Fruit fly (Drosophila melanogaster) whole organism, embryonic: ENCODE results near the gene CG31792.

Source experiments
- Antp ChIP-seq: fragments of 200-800 bp; sonication (Bioruptor generic); optimal IDR thresholded peaks from 3 replicates; lab custom pipeline; 2016; ENCODE audit warnings: missing biosample characterization, missing genetic modification characterization
- CG12071 ChIP-seq: fragments of 200-800 bp; sonication (Bioruptor generic); optimal IDR thresholded peaks from 3 replicates; lab custom pipeline; 2018; ENCODE audit warnings: missing biosample characterization, mild to moderate bottlenecking, missing genetic modification characterization
- CG12155 ChIP-seq: fragments of 200-800 bp; sonication (Bioruptor generic); optimal IDR thresholded peaks from 3 replicates; lab custom pipeline; 2016; ENCODE audit warnings: missing biosample characterization, missing genetic modification characterization
- CG13424 ChIP-seq: fragments of 200-800 bp; sonication (Bioruptor generic); optimal IDR thresholded peaks from 2 replicates; lab custom pipeline; 2019; ENCODE audit warnings: missing biosample characterization, mild to moderate bottlenecking, missing genetic modification characterization, moderate library complexity
- CG14441 ChIP-seq: fragments of 200-800 bp; sonication (Bioruptor generic); IDR thresholded peaks from 2 replicates; pipeline ENCODE4 v1.3.6; 2022; ENCODE audit warnings: missing biosample characterization, missing genetic modification characterization
- CG1603 ChIP-seq: fragments of 200-800 bp; sonication (Bioruptor generic); optimal IDR thresholded peaks from 2 replicates; lab custom pipeline; 2019; ENCODE audit warnings: missing biosample characterization, mild to moderate bottlenecking, missing genetic modification characterization, moderate library complexity
- CG17359 ChIP-seq: fragments of 200-800 bp; sonication (Bioruptor generic); optimal IDR thresholded peaks from 3 replicates; lab custom pipeline; 2018; ENCODE audit warnings: missing biosample characterization, mild to moderate bottlenecking, missing genetic modification characterization, moderate library complexity
- CG17912 ChIP-seq: fragments of 200-800 bp; sonication (Bioruptor generic); optimal IDR thresholded peaks from 2 replicates; lab custom pipeline; 2018; ENCODE audit warnings: missing biosample characterization, mild to moderate bottlenecking, missing genetic modification characterization
- CG18476 ChIP-seq: fragments of 200-800 bp; sonication (Bioruptor generic); optimal IDR thresholded peaks from 2 replicates; lab custom pipeline; 2016; ENCODE audit warnings: missing biosample characterization, mild to moderate bottlenecking, missing genetic modification characterization
- CG2678 ChIP-seq: fragments of 200-800 bp; sonication (Bioruptor generic); optimal IDR thresholded peaks from 3 replicates; lab custom pipeline; 2019; ENCODE audit warnings: missing biosample characterization, mild to moderate bottlenecking, missing genetic modification characterization, moderate library complexity
- CG30431 ChIP-seq: fragments of 200-800 bp; sonication (Bioruptor generic); optimal IDR thresholded peaks from 2 replicates; lab custom pipeline; 2017; ENCODE audit warnings: missing biosample characterization, missing genetic modification characterization
- CG33213 ChIP-seq: fragments of 200-800 bp; sonication (Bioruptor generic); optimal IDR thresholded peaks from 3 replicates; lab custom pipeline; 2016; ENCODE audit warnings: missing biosample characterization, missing genetic modification characterization
- CG3838 ChIP-seq: fragments of 200-800 bp; sonication (Bioruptor generic); optimal IDR thresholded peaks from 3 replicates; lab custom pipeline; 2016; ENCODE audit warnings: missing biosample characterization, missing genetic modification characterization
- CG7745 ChIP-seq: fragments of 200-800 bp; sonication (Bioruptor generic); optimal IDR thresholded peaks from 2 replicates; lab custom pipeline; 2018; ENCODE audit warnings: missing biosample characterization, mild to moderate bottlenecking, missing genetic modification characterization, moderate library complexity
- CG7839 ChIP-seq: fragments of 200-800 bp; sonication (Bioruptor generic); optimal IDR thresholded peaks from 3 replicates; lab custom pipeline; 2018; ENCODE audit warnings: missing biosample characterization, mild to moderate bottlenecking, missing genetic modification characterization, moderate library complexity
- CG8290 ChIP-seq, 3 experiments: fragments of 200-800 bp; sonication (Bioruptor generic); optimal IDR thresholded peaks; 2 replicates each; lab custom pipeline; 2016 to 2019; ENCODE audit warnings: missing biosample characterization in 3 of 3, missing genetic modification characterization in 3 of 3, mild to moderate bottlenecking in 2 of 3, moderate library complexity in 1 of 3
- CkIIα-i1 ChIP-seq: fragments of 200-800 bp; sonication (Bioruptor generic); IDR thresholded peaks from 2 replicates; pipeline ENCODE4 v1.3.6; 2022; ENCODE audit warnings: missing biosample characterization, missing genetic modification characterization
- D ChIP-seq, 2 experiments: fragments of 200-800 bp in 1 of 2; fragments of >200 bp in 1 of 2; sonication (Bioruptor generic) in 1 of 2; optimal IDR thresholded peaks; 2 replicates in 1 of 2; 3 replicates in 1 of 2; lab custom pipeline; 2017; ENCODE audit warnings: mild to moderate bottlenecking in 1 of 2, missing biosample characterization in 1 of 2, missing genetic modification characterization in 1 of 2, missing genetic modification reagents in 1 of 2
- Deaf1 ChIP-seq: fragments of 200-800 bp; optimal IDR thresholded peaks from 3 replicates; lab custom pipeline; 2019; ENCODE audit warnings: missing biosample characterization, mild to moderate bottlenecking, missing genetic modification characterization, moderate library complexity
- Ets97D ChIP-seq: fragments of 200-800 bp; sonication (Bioruptor generic); optimal IDR thresholded peaks from 3 replicates; lab custom pipeline; 2016; ENCODE audit warnings: missing biosample characterization, missing genetic modification characterization
- Hr39 ChIP-seq: fragments of >200 bp; optimal IDR thresholded peaks from 2 replicates; lab custom pipeline; 2017
- Lpt ChIP-seq: fragments of >200 bp; optimal IDR thresholded peaks from 2 replicates; lab custom pipeline; 2018; ENCODE audit warnings: missing biosample characterization, missing genetic modification characterization
- Mad ChIP-seq: fragments of 200-800 bp; sonication (Bioruptor generic); optimal IDR thresholded peaks from 2 replicates; lab custom pipeline; 2016; ENCODE audit warnings: missing biosample characterization, missing genetic modification characterization
- Meics ChIP-seq: fragments of 200-800 bp; sonication (Bioruptor generic); optimal IDR thresholded peaks from 2 replicates; lab custom pipeline; 2017; ENCODE audit warnings: missing biosample characterization, mild to moderate bottlenecking, missing genetic modification characterization
- Nf-YB ChIP-seq: fragments of 200-800 bp; sonication (Bioruptor generic); optimal IDR thresholded peaks from 3 replicates; lab custom pipeline; 2019; ENCODE audit warnings: missing biosample characterization, mild to moderate bottlenecking, missing genetic modification characterization, moderate library complexity
- Nf-YC ChIP-seq: fragments of 200-800 bp; optimal IDR thresholded peaks from 3 replicates; lab custom pipeline; 2019; ENCODE audit warnings: missing biosample characterization, mild to moderate bottlenecking, missing genetic modification characterization, moderate library complexity
- Opbp ChIP-seq: fragments of 200-800 bp; sonication (Bioruptor generic); IDR thresholded peaks from 3 replicates; pipeline ENCODE4 v1.3.6; 2022; ENCODE audit warnings: missing biosample characterization, missing genetic modification characterization; ENCODE audit not compliant: partially characterized antibody
- Rfx ChIP-seq: fragments of 200-800 bp; sonication (Bioruptor generic); IDR thresholded peaks from 2 replicates; pipeline ENCODE4 v1.3.6; 2022; ENCODE audit warnings: missing biosample characterization, missing genetic modification characterization
- Six4 ChIP-seq: fragments of 200-800 bp; sonication (Bioruptor generic); optimal IDR thresholded peaks from 2 replicates; lab custom pipeline; 2016; ENCODE audit warnings: missing biosample characterization, missing genetic modification characterization
- Taf1 ChIP-seq: fragments of 200-800 bp; sonication (Bioruptor generic); IDR thresholded peaks from 2 replicates; pipeline ENCODE4 v1.3.6; 2022; ENCODE audit warnings: missing biosample characterization, missing genetic modification characterization
- ara ChIP-seq: fragments of 200-800 bp; sonication (Bioruptor generic); IDR thresholded peaks from 2 replicates; pipeline ENCODE4 v1.3.6; 2022; ENCODE audit warnings: missing biosample characterization, missing genetic modification characterization
- bab2 ChIP-seq: fragments of 200-800 bp; sonication (Bioruptor generic); optimal IDR thresholded peaks from 2 replicates; lab custom pipeline; 2016; ENCODE audit warnings: missing biosample characterization, missing genetic modification characterization
- bsh ChIP-seq, 2 experiments: fragments of 200-800 bp; sonication (Bioruptor generic); optimal IDR thresholded peaks; 2 replicates each; lab custom pipeline; 2017 to 2018; ENCODE audit warnings: mild to moderate bottlenecking in 2 of 2, missing biosample characterization in 2 of 2, missing genetic modification characterization in 2 of 2, moderate library complexity in 1 of 2
- chif ChIP-seq, 2 experiments: fragments of 200-800 bp; sonication (Bioruptor generic); optimal IDR thresholded peaks; 3 replicates each; lab custom pipeline; 2016; ENCODE audit warnings: missing biosample characterization in 2 of 2, missing genetic modification characterization in 2 of 2
- crp ChIP-seq, 2 experiments: fragments of 200-800 bp; sonication (Bioruptor generic); optimal IDR thresholded peaks; 2 replicates in 1 of 2; 3 replicates in 1 of 2; lab custom pipeline; 2017; ENCODE audit warnings: missing biosample characterization in 2 of 2, missing genetic modification characterization in 2 of 2, mild to moderate bottlenecking in 1 of 2, moderate library complexity in 1 of 2
- cwo ChIP-seq: fragments of 200-800 bp; sonication (Bioruptor generic); optimal IDR thresholded peaks from 3 replicates; lab custom pipeline; 2017; ENCODE audit warnings: missing biosample characterization, missing genetic modification characterization, mild to moderate bottlenecking, moderate library complexity, missing genetic modification reagents
- dysf ChIP-seq: fragments of 200-800 bp; sonication (Bioruptor generic); IDR thresholded peaks from 3 replicates; pipeline ENCODE4 v1.3.6; 2022; ENCODE audit warnings: missing biosample characterization, missing genetic modification characterization
- ems ChIP-seq: fragments of 200-800 bp; sonication (Bioruptor generic); optimal IDR thresholded peaks from 3 replicates; lab custom pipeline; 2016; ENCODE audit warnings: missing biosample characterization, missing genetic modification characterization
- gcm ChIP-seq: fragments of 200-800 bp; sonication (Bioruptor generic); optimal IDR thresholded peaks from 2 replicates; lab custom pipeline; 2019; ENCODE audit warnings: missing biosample characterization, mild to moderate bottlenecking, missing genetic modification characterization, moderate library complexity
- jigr1 ChIP-seq: fragments of 200-800 bp; sonication (Bioruptor generic); IDR thresholded peaks from 3 replicates; pipeline ENCODE4 v1.3.6; 2022; ENCODE audit warnings: missing biosample characterization, missing genetic modification characterization
- maf-S ChIP-seq: fragments of 200-800 bp; sonication (Bioruptor generic); optimal IDR thresholded peaks from 2 replicates; lab custom pipeline; 2016; ENCODE audit warnings: missing biosample characterization, missing genetic modification characterization
- nmo ChIP-seq: fragments of 200-800 bp; sonication (Bioruptor generic); optimal IDR thresholded peaks from 2 replicates; lab custom pipeline; 2018; ENCODE audit warnings: missing biosample characterization, mild to moderate bottlenecking, missing genetic modification characterization, moderate library complexity
- oc ChIP-seq: fragments of 200-800 bp; sonication (Bioruptor generic); optimal IDR thresholded peaks from 2 replicates; lab custom pipeline; 2018; ENCODE audit warnings: missing biosample characterization, mild to moderate bottlenecking, missing genetic modification characterization, moderate library complexity
- phol ChIP-seq: fragments of 200-800 bp; sonication (Bioruptor generic); optimal IDR thresholded peaks from 3 replicates; lab custom pipeline; 2018; ENCODE audit warnings: missing biosample characterization, mild to moderate bottlenecking, missing genetic modification characterization, moderate library complexity
- prd ChIP-seq, 3 experiments: fragments of >200 bp in 2 of 3; fragments of 200-800 bp in 1 of 3; sonication (Bioruptor generic) in 1 of 3; optimal IDR thresholded peaks in 2 of 3; IDR thresholded peaks in 1 of 3; 2 replicates in 2 of 3; 3 replicates in 1 of 3; pipeline versions ENCODE4 v1.3.6 to Lab custom; 2017 to 2022; ENCODE audit warnings: missing biosample characterization in 1 of 3, missing genetic modification characterization in 1 of 3
- slou ChIP-seq: fragments of 200-800 bp; sonication (Bioruptor generic); optimal IDR thresholded peaks from 3 replicates; lab custom pipeline; 2016; ENCODE audit warnings: missing biosample characterization, missing genetic modification characterization
- tap ChIP-seq: fragments of 200-800 bp; optimal IDR thresholded peaks from 3 replicates; lab custom pipeline; 2019; ENCODE audit warnings: missing biosample characterization, mild to moderate bottlenecking, missing genetic modification characterization, moderate library complexity

CG31792 gene

DNA sequence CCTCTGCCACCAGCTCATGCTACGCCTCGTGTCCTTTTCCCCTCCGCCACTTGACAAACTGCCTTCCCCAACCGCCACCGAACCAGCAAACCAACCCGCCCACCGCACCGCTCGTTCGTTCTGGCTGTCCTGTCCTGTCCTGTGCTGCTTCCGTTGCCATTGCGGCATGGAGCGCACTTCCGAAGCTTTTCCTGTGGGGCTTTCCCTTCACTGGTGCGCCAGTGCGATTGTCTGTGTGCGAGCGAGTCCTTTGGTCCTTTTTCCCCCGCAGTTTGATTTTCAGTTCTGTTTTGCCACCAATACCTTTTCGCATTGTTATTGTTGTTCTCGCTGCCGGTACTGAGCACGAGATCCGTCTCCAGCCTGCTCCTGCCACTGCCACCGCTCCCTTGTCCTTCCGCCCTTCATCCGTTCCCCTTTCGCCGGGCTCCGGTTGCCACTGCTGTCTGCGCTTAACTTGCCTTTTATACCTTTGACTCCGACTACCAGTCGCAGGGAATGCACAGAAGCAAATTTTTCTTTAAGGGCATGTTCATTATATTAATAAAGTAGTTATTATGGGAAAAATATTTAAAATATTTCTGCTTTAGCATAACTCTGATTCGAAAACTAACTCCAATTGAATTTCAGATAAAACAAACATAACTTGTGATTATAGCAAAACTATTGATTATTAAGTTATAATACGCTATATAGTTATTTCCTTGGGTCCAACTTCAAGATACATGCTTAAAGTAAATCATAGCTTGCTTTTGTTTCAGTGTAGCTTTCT is 26.9 kb downstream of the CG31792 start (continued):
- TF ChIP-seq dysf (GFP tag; lab: Robert Waterston, UW) (peak; percentile 72; the same call in 2 of the 3 replicates), CkIIα-i1 (no peak), Antp (GFP tag; lab: Kevin White, UChicago) (no peak), ems (GFP tag; lab: Kevin White, UChicago) (no peak), CG18476 (GFP tag; lab: Kevin White, UChicago) (peak; percentile 35), Opbp (GFP tag; lab: Robert Waterston, UW) (no peak), Six4 (no peak), CG12071 (GFP tag; lab: Kevin White, UChicago) (peak; percentile 25), bsh (GFP tag; optimal IDR thresholded peaks at IDR 0.05; lab: Kevin White, UChicago) (peak in 1 of 2 experiments; percentile 64), Meics (GFP tag; lab: Kevin White, UChicago) (peak; percentile 86), CG12155 (GFP tag; lab: Kevin White, UChicago) (peak; percentile 32), prd (optimal IDR thresholded peaks at IDR 0.05; lab: Kevin White, UChicago) (no peak), prd (GFP tag; IDR thresholded peaks at IDR 0.05; lab: Robert Waterston, UW) (peak; percentile 46; the same call in 2 of the 3 replicates), Rfx (peak; percentile 34; the same call in 1 of the 2 replicates), Taf1 (no peak), Nf-YC (peak; percentile 66), CG8290 (GFP tag; optimal IDR thresholded peaks at IDR 0.05; lab: Kevin White, UChicago) (no peak), CG8290 (tag; optimal IDR thresholded peaks at IDR 0.05; lab: Kevin White, UChicago) (peak in 1 of 2 experiments; percentile 22), Deaf1 (tag; lab: Kevin White, UChicago) (peak; percentile 54), oc (peak; percentile 31), CG7745 (tag; lab: Kevin White, UChicago) (no peak), Lpt (GFP tag; lab: Kevin White, UChicago) (no peak), Mad (GFP tag; lab: Kevin White, UChicago) (no peak), CG3838 (GFP tag; lab: Kevin White, UChicago) (no peak), tap (tag; lab: Kevin White, UChicago) (peak; percentile 74), bab2 (peak; percentile 5), nmo (peak; percentile 67), ara (GFP tag; lab: Robert Waterston, UW) (0 out of 2 replicates have a peak, but pooled peaks have one; percentile 14), Nf-YB (GFP tag; lab: Kevin White, UChicago) (peak; percentile 57), CG17912 (no peak), CG14441 (GFP tag; lab: Robert Waterston, UW) (no peak), phol (tag; lab: Kevin White, UChicago) (peak; percentile 75), CG7839 (tag; lab: Kevin White, UChicago) (peak; percentile 82), chif (GFP tag; optimal IDR thresholded peaks at IDR 0.05; lab: Kevin White, UChicago) (no peak), maf-S (GFP tag; lab: Kevin White, UChicago) (no peak), CG2678 (tag; lab: Kevin White, UChicago) (peak; percentile 92), cwo (peak; percentile 73), Hr39 (lab: Kevin White, UChicago) (no peak), D (optimal IDR thresholded peaks at IDR 0.05; lab: Kevin White, UChicago) (no peak), D (GFP tag; optimal IDR thresholded peaks at IDR 0.05; lab: Kevin White, UChicago) (peak; percentile 67), CG1603 (peak; percentile 24), CG30431 (GFP tag; lab: Kevin White, UChicago) (no peak), CG33213 (GFP tag; lab: Kevin White, UChicago) (no peak), gcm (peak; percentile 57), crp (GFP tag; optimal IDR thresholded peaks at IDR 0.05; lab: Kevin White, UChicago) (peak in 1 of 2 experiments; percentile 15), Ets97D (GFP tag; lab: Kevin White, UChicago) (no peak), CG17359 (tag; lab: Kevin White, UChicago) (peak; percentile 72), slou (GFP tag; lab: Kevin White, UChicago) (peak; percentile 56), CG13424 (tag; lab: Kevin White, UChicago) (peak; percentile 87), jigr1 (GFP tag; lab: Robert Waterston, UW) (no peak)
